Fruit fly (Drosophila melanogaster) whole organism, embryonic: ENCODE measurements around the gene rno.
A peak's percentile ranks its signal among the peaks of the same experiment; 100 is the strongest.

Experiments
- B-H2 ChIP-seq: fragments of 200-800 bp; sonication (Bioruptor generic); optimal IDR thresholded peaks from 2 replicates; lab custom pipeline; 2018; ENCODE audit warnings: missing biosample characterization, mild to moderate bottlenecking, missing genetic modification characterization
- Bteb2 ChIP-seq: fragments of 200-800 bp; sonication (Bioruptor generic); optimal IDR thresholded peaks from 2 replicates; lab custom pipeline; 2016; ENCODE audit warnings: missing biosample characterization, missing genetic modification characterization
- CG11247 ChIP-seq: fragments of 200-800 bp; sonication (Bioruptor generic); IDR thresholded peaks from 2 replicates; pipeline ENCODE4 v1.3.6; 2022; ENCODE audit warnings: missing biosample characterization, missing genetic modification characterization
- CG12236 ChIP-seq: fragments of 200-800 bp; sonication (Bioruptor generic); optimal IDR thresholded peaks from 2 replicates; lab custom pipeline; 2016; ENCODE audit warnings: missing biosample characterization, missing genetic modification characterization
- CG12659 ChIP-seq: fragments of 200-800 bp; sonication (Bioruptor generic); optimal IDR thresholded peaks from 3 replicates; lab custom pipeline; 2017; ENCODE audit warnings: mild to moderate bottlenecking, missing biosample characterization, missing genetic modification reagents, missing genetic modification characterization
- CG12744 ChIP-seq: fragments of 200-800 bp; sonication (Bioruptor generic); optimal IDR thresholded peaks from 2 replicates; lab custom pipeline; 2016; ENCODE audit warnings: missing biosample characterization, missing genetic modification characterization
- CG13123 ChIP-seq: fragments of 200-800 bp; sonication (Bioruptor generic); optimal IDR thresholded peaks from 2 replicates; lab custom pipeline; 2016; ENCODE audit warnings: missing biosample characterization, missing genetic modification characterization
- CG13296 ChIP-seq: fragments of 200-800 bp; sonication (Bioruptor generic); optimal IDR thresholded peaks from 3 replicates; lab custom pipeline; 2018; ENCODE audit warnings: missing biosample characterization, mild to moderate bottlenecking, missing genetic modification characterization
- CG15514 ChIP-seq: fragments of 200-800 bp; sonication (Bioruptor generic); optimal IDR thresholded peaks from 3 replicates; lab custom pipeline; 2017; ENCODE audit warnings: missing biosample characterization, missing genetic modification characterization, mild to moderate bottlenecking, moderate library complexity, missing genetic modification reagents
- CG17186 ChIP-seq: fragments of 200-800 bp; sonication (Bioruptor generic); optimal IDR thresholded peaks from 3 replicates; lab custom pipeline; 2017; ENCODE audit warnings: missing biosample characterization, missing genetic modification reagents, missing genetic modification characterization
- CG2199 ChIP-seq: fragments of 200-800 bp; sonication (Bioruptor generic); IDR thresholded peaks from 3 replicates; pipeline ENCODE4 v1.3.6; 2022; ENCODE audit warnings: missing biosample characterization, missing genetic modification characterization
- CG3065 ChIP-seq: fragments of 200-800 bp; sonication (Bioruptor generic); optimal IDR thresholded peaks from 2 replicates; lab custom pipeline; 2016; ENCODE audit warnings: missing biosample characterization, missing genetic modification characterization
- CG31388 ChIP-seq: fragments of 200-800 bp; sonication (Bioruptor generic); optimal IDR thresholded peaks from 2 replicates; lab custom pipeline; 2016; ENCODE audit warnings: missing biosample characterization, missing genetic modification characterization
- CG3281 ChIP-seq: fragments of 200-800 bp; sonication (Bioruptor generic); optimal IDR thresholded peaks from 3 replicates; lab custom pipeline; 2017; ENCODE audit warnings: missing biosample characterization, mild to moderate bottlenecking, missing genetic modification characterization
- CG34376 ChIP-seq: fragments of 200-800 bp; sonication (Bioruptor generic); optimal IDR thresholded peaks from 2 replicates; lab custom pipeline; 2018; ENCODE audit warnings: missing biosample characterization, mild to moderate bottlenecking, missing genetic modification characterization
- CG34422 ChIP-seq: fragments of 200-800 bp; sonication (Bioruptor generic); IDR thresholded peaks from 3 replicates; pipeline ENCODE4 v1.3.6; 2022; ENCODE audit warnings: missing biosample characterization, missing genetic modification characterization
- CG8765 ChIP-seq: fragments of 200-800 bp; sonication (Bioruptor generic); IDR thresholded peaks from 2 replicates; pipeline ENCODE4 v1.3.6; 2022; ENCODE audit warnings: missing biosample characterization, missing genetic modification characterization
- CG9797 ChIP-seq: fragments of 200-800 bp; sonication (Bioruptor generic); optimal IDR thresholded peaks from 3 replicates; lab custom pipeline; 2018; ENCODE audit warnings: missing biosample characterization, mild to moderate bottlenecking, missing genetic modification characterization
- D19A ChIP-seq: fragments of 200-800 bp; optimal IDR thresholded peaks from 3 replicates; lab custom pipeline; 2019; ENCODE audit warnings: missing biosample characterization, mild to moderate bottlenecking, missing genetic modification characterization, moderate library complexity
- Dad ChIP-seq: fragments of 200-800 bp; sonication (Bioruptor generic); optimal IDR thresholded peaks from 3 replicates; lab custom pipeline; 2016; ENCODE audit warnings: missing biosample characterization, missing genetic modification characterization
- Doc3 ChIP-seq: fragments of 200-800 bp; sonication (Bioruptor generic); IDR thresholded peaks from 3 replicates; pipeline ENCODE4 v1.3.6; 2022; ENCODE audit warnings: missing biosample characterization, missing genetic modification characterization; ENCODE audit not compliant: partially characterized antibody
- Elba2 ChIP-seq: fragments of 200-800 bp; sonication (Bioruptor generic); optimal IDR thresholded peaks from 3 replicates; lab custom pipeline; 2016; ENCODE audit warnings: missing biosample characterization, missing genetic modification characterization
- Hey ChIP-seq: fragments of 200-800 bp; sonication (Bioruptor generic); optimal IDR thresholded peaks from 3 replicates; lab custom pipeline; 2018; ENCODE audit warnings: missing biosample characterization, mild to moderate bottlenecking, missing genetic modification characterization
- Hsf ChIP-seq: fragments of 200-800 bp; sonication (Bioruptor generic); optimal IDR thresholded peaks from 3 replicates; lab custom pipeline; 2016; ENCODE audit warnings: missing biosample characterization, missing genetic modification characterization
- Nf-YA ChIP-seq: fragments of 200-800 bp; sonication (Bioruptor generic); IDR thresholded peaks from 2 replicates; pipeline ENCODE4 v1.3.6; 2022; ENCODE audit warnings: missing biosample characterization, missing genetic modification characterization
- Sry-β ChIP-seq: fragments of 200-800 bp; sonication (Bioruptor generic); optimal IDR thresholded peaks from 2 replicates; lab custom pipeline; 2018; ENCODE audit warnings: missing biosample characterization, mild to moderate bottlenecking, missing genetic modification characterization, moderate library complexity
- Ssrp ChIP-seq: fragments of 200-800 bp; sonication (Bioruptor generic); optimal IDR thresholded peaks from 2 replicates; lab custom pipeline; 2018; ENCODE audit warnings: missing biosample characterization, mild to moderate bottlenecking, missing genetic modification characterization, moderate library complexity
- Taf1 ChIP-seq: fragments of 200-800 bp; sonication (Bioruptor generic); IDR thresholded peaks from 2 replicates; pipeline ENCODE4 v1.3.6; 2022; ENCODE audit warnings: missing biosample characterization, missing genetic modification characterization
- Xbp1 ChIP-seq: fragments of 200-800 bp; sonication (Bioruptor generic); optimal IDR thresholded peaks from 3 replicates; lab custom pipeline; 2016; ENCODE audit warnings: missing biosample characterization, mild to moderate bottlenecking, missing genetic modification characterization
- abd-A ChIP-seq: fragments of 200-800 bp; sonication (Bioruptor generic); optimal IDR thresholded peaks from 3 replicates; lab custom pipeline; 2019; ENCODE audit warnings: missing biosample characterization, mild to moderate bottlenecking, missing genetic modification characterization, moderate library complexity
- ap ChIP-seq: fragments of 200-800 bp; sonication (Bioruptor generic); IDR thresholded peaks from 2 replicates; pipeline ENCODE4 v1.3.6; 2022; ENCODE audit warnings: missing biosample characterization, missing genetic modification characterization
- br ChIP-seq: fragments of >200 bp; optimal IDR thresholded peaks from 2 replicates; lab custom pipeline; 2017
- cad ChIP-seq: fragments of >200 bp; optimal IDR thresholded peaks from 2 replicates; lab custom pipeline; 2017; ENCODE audit warnings: missing biosample characterization, missing genetic modification characterization
- ci ChIP-seq: fragments of 200-800 bp; sonication (Bioruptor generic); IDR thresholded peaks from 3 replicates; pipeline ENCODE4 v1.3.6; 2022; ENCODE audit warnings: missing biosample characterization, missing genetic modification characterization
- corto ChIP-seq: fragments of 200-800 bp; sonication (Bioruptor generic); optimal IDR thresholded peaks from 2 replicates; lab custom pipeline; 2016; ENCODE audit warnings: missing biosample characterization, mild to moderate bottlenecking, missing genetic modification characterization, moderate library complexity
- crp ChIP-seq, 2 experiments: fragments of 200-800 bp; sonication (Bioruptor generic); optimal IDR thresholded peaks; 2 replicates in 1 of 2; 3 replicates in 1 of 2; lab custom pipeline; 2017; ENCODE audit warnings: missing biosample characterization in 2 of 2, missing genetic modification characterization in 2 of 2, mild to moderate bottlenecking in 1 of 2, moderate library complexity in 1 of 2
- ems ChIP-seq: fragments of 200-800 bp; sonication (Bioruptor generic); optimal IDR thresholded peaks from 3 replicates; lab custom pipeline; 2016; ENCODE audit warnings: missing biosample characterization, missing genetic modification characterization
- fd102C ChIP-seq: fragments of 200-800 bp; sonication (Bioruptor generic); optimal IDR thresholded peaks from 2 replicates; lab custom pipeline; 2018; ENCODE audit warnings: missing biosample characterization, mild to moderate bottlenecking, missing genetic modification characterization, moderate library complexity
- fu2 ChIP-seq: fragments of 200-800 bp; sonication (Bioruptor generic); optimal IDR thresholded peaks from 2 replicates; lab custom pipeline; 2016; ENCODE audit warnings: missing biosample characterization, missing genetic modification characterization
- gem ChIP-seq: fragments of 200-800 bp; sonication (Bioruptor generic); optimal IDR thresholded peaks from 2 replicates; lab custom pipeline; 2019; ENCODE audit warnings: missing biosample characterization, mild to moderate bottlenecking, missing genetic modification characterization, moderate library complexity
- inv ChIP-seq: fragments of 200-800 bp; sonication (Bioruptor generic); IDR thresholded peaks from 2 replicates; pipeline ENCODE4 v1.3.6; 2022; ENCODE audit warnings: missing biosample characterization, missing genetic modification characterization; ENCODE audit not compliant: partially characterized antibody
- ken ChIP-seq: fragments of 200-800 bp; sonication (Bioruptor generic); IDR thresholded peaks from 3 replicates; pipeline ENCODE4 v1.3.6; 2022; ENCODE audit warnings: missing biosample characterization, missing genetic modification characterization
- kni ChIP-seq: fragments of 200-800 bp; sonication (Bioruptor generic); optimal IDR thresholded peaks from 3 replicates; lab custom pipeline; 2017; ENCODE audit warnings: mild to moderate bottlenecking, missing biosample characterization, missing genetic modification reagents, missing genetic modification characterization
- pfk ChIP-seq: fragments of 200-800 bp; sonication (Bioruptor generic); optimal IDR thresholded peaks from 2 replicates; lab custom pipeline; 2018; ENCODE audit warnings: missing biosample characterization, mild to moderate bottlenecking, missing genetic modification characterization, moderate library complexity
- phol ChIP-seq: fragments of 200-800 bp; sonication (Bioruptor generic); optimal IDR thresholded peaks from 3 replicates; lab custom pipeline; 2018; ENCODE audit warnings: missing biosample characterization, mild to moderate bottlenecking, missing genetic modification characterization, moderate library complexity
- scrt ChIP-seq: fragments of 200-800 bp; sonication (Bioruptor generic); optimal IDR thresholded peaks from 2 replicates; lab custom pipeline; 2018; ENCODE audit warnings: missing biosample characterization, mild to moderate bottlenecking, missing genetic modification characterization, moderate library complexity
- slou ChIP-seq: fragments of 200-800 bp; sonication (Bioruptor generic); optimal IDR thresholded peaks from 3 replicates; lab custom pipeline; 2016; ENCODE audit warnings: missing biosample characterization, missing genetic modification characterization
- sna ChIP-seq: fragments of 200-800 bp; sonication (Bioruptor generic); IDR thresholded peaks from 2 replicates; pipeline ENCODE4 v1.3.6; 2022; ENCODE audit warnings: missing biosample characterization, missing genetic modification characterization; ENCODE audit not compliant: partially characterized antibody
- sr ChIP-seq: fragments of 200-800 bp; sonication (Bioruptor generic); IDR thresholded peaks from 3 replicates; pipeline ENCODE4 v1.3.6; 2022; ENCODE audit warnings: missing biosample characterization, missing genetic modification characterization
- unc-4 ChIP-seq: fragments of 200-800 bp; sonication (Bioruptor generic); IDR thresholded peaks from 2 replicates; pipeline ENCODE4 v1.3.6; 2022; ENCODE audit warnings: missing biosample characterization, missing genetic modification characterization; ENCODE audit not compliant: partially characterized antibody
- zfh1 ChIP-seq: fragments of 200-800 bp; sonication (Bioruptor generic); IDR thresholded peaks from 3 replicates; pipeline ENCODE4 v1.3.6; 2022; ENCODE audit warnings: missing biosample characterization, missing genetic modification characterization

rno gene

DNA sequence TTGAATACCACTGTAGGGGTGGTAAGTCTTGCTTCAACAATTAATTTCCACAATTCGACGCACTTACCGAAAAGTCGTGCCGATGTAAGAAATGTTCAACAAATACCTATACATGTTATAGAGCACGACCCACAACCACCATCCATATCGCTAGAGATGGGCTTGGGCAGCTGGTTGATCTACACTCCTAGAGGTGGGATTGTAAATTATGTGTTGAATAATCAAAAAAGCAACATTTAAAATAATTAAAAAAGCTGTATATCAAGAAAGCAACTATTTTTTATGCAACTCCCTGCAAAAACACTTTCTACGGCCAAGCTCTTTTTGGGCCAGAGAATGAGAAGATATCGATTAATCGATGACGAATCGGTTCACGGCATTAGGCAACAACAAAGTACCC is 15.3 kb downstream of the rno start, which contains the start of the genes CG34140, Mkp and Mtch (continued):
- TF ChIP-seq CG13296 (GFP tag; lab: Kevin White, UChicago), result no peak
- no peak for TF ChIP-seq Hey
- no peak for TF ChIP-seq B-H2
- TF ChIP-seq CG34376 (GFP tag; lab: Kevin White, UChicago), result peak; percentile 69
- peak; percentile 58; the same call in 1 of the 2 replicates for TF ChIP-seq CG8765 (GFP tag; lab: Robert Waterston, UW)
- peak; percentile 27 for TF ChIP-seq fd102C (GFP tag; lab: Kevin White, UChicago)
- peak; percentile 79 for TF ChIP-seq slou
- peak; percentile 89 for TF ChIP-seq CG34422 (GFP tag; lab: Robert Waterston, UW)
- no peak for TF ChIP-seq CG3281 (GFP tag; lab: Kevin White, UChicago)
- TF ChIP-seq zfh1 (GFP tag; lab: Robert Waterston, UW), result peak; percentile 74
- TF ChIP-seq fu2 (GFP tag; lab: Kevin White, UChicago), result peak; percentile 88
- TF ChIP-seq Nf-YA (GFP tag; lab: Robert Waterston, UW), result no peak
- peak; percentile 79 for TF ChIP-seq corto (GFP tag; lab: Kevin White, UChicago)
- peak; percentile 80 for TF ChIP-seq ken (GFP tag; lab: Robert Waterston, UW)
- peak; percentile 64; the same call in 1 of the 2 replicates for TF ChIP-seq ap (GFP tag; lab: Robert Waterston, UW)
- peak; percentile 82 for TF ChIP-seq Bteb2 (GFP tag; lab: Kevin White, UChicago)
- no peak for TF ChIP-seq CG2199 (GFP tag; lab: Robert Waterston, UW)
- peak; percentile 56; the same call in 1 of the 2 replicates for TF ChIP-seq Taf1 (GFP tag; lab: Robert Waterston, UW)
- peak; percentile 75 for TF ChIP-seq ci (GFP tag; lab: Robert Waterston, UW)
- TF ChIP-seq br (lab: Kevin White, UChicago), result no peak
- peak; percentile 78 for TF ChIP-seq Ssrp (tag; lab: Kevin White, UChicago)
- peak; percentile 49 for TF ChIP-seq Elba2
- TF ChIP-seq cad, result no peak
- TF ChIP-seq phol (tag; lab: Kevin White, UChicago), result peak; percentile 89
- peak; percentile 3 for TF ChIP-seq Sry-β (GFP tag; lab: Kevin White, UChicago)
- peak; percentile 89 for TF ChIP-seq Hsf (GFP tag; lab: Kevin White, UChicago)
- TF ChIP-seq sna (GFP tag; lab: Robert Waterston, UW), result peak; percentile 97
- TF ChIP-seq Xbp1 (GFP tag; lab: Kevin White, UChicago), result peak; percentile 94
- TF ChIP-seq CG3065, result peak; percentile 50
- peak; percentile 89 for TF ChIP-seq CG12659
- peak; percentile 82 for TF ChIP-seq CG12744 (GFP tag; lab: Kevin White, UChicago)
- TF ChIP-seq CG11247 (GFP tag; lab: Robert Waterston, UW), result peak; percentile 76
- TF ChIP-seq CG13123, result peak; percentile 67
- peak; percentile 38 to 85 for TF ChIP-seq crp (GFP tag; optimal IDR thresholded peaks at IDR 0.05; lab: Kevin White, UChicago)
- peak; percentile 86 for TF ChIP-seq Dad (GFP tag; lab: Kevin White, UChicago)
- peak; percentile 54 for TF ChIP-seq CG31388 (GFP tag; lab: Kevin White, UChicago)
- TF ChIP-seq CG9797, result peak; percentile 84
- peak; percentile 63 for TF ChIP-seq CG12236
- no peak for TF ChIP-seq abd-A (tag; lab: Kevin White, UChicago)
- no peak for TF ChIP-seq scrt (GFP tag; lab: Kevin White, UChicago)
- peak; percentile 81 for TF ChIP-seq kni (GFP tag; lab: Kevin White, UChicago)
- TF ChIP-seq CG17186 (GFP tag; lab: Kevin White, UChicago), result peak; percentile 77
- peak; percentile 68 for TF ChIP-seq ems (GFP tag; lab: Kevin White, UChicago)
- TF ChIP-seq unc-4 (GFP tag; lab: Robert Waterston, UW), result peak; percentile 96
- TF ChIP-seq gem (tag; lab: Kevin White, UChicago), result peak; percentile 91
- peak; percentile 18 for TF ChIP-seq pfk
- TF ChIP-seq CG15514 (GFP tag; lab: Kevin White, UChicago), result peak; percentile 84
- TF ChIP-seq Doc3 (GFP tag; lab: Robert Waterston, UW), result peak; percentile 97
- no peak for TF ChIP-seq D19A
- TF ChIP-seq sr (GFP tag; lab: Robert Waterston, UW), result 0 out of 3 replicates have a peak, but pooled peaks have one; percentile 3
- peak; percentile 91 for TF ChIP-seq inv
